Worm (Caenorhabditis elegans): ENCODE data around the gene tap-1.

ce11 chrX:14557936-14558554 is 31.4 kb upstream of the tap-1 start, which contains the start of gene nhr-3:
- TF ChIP-seq lin-15B (tag; optimal IDR thresholded peaks at IDR 0.05) (no peak), egl-27 (tag; optimal IDR thresholded peaks at IDR 0.05) (no peak), ama-1 (optimal IDR thresholded peaks at IDR 0.05) (no peak), nhr-20 (tag; optimal IDR thresholded peaks at IDR 0.05) (peak; percentile 82), elt-2 (tag; optimal IDR thresholded peaks at IDR 0.05) (peak; percentile 38)
